Worm (Caenorhabditis elegans): Measurements from ENCODE around the gene W07G4.7.
A peak's percentile ranks its signal among the peaks of the same experiment; 100 is the strongest.

W07G4.7 gene

ce11 chrV:13036466-13036865 lies 2.0 kb upstream of the W07G4.7 start, which contains the start of gene W07G4.2:
Gene W07G4.2, minus strand, starts transcription at chrV:13036566.
- TF ChIP-seq efl-3 (GFP tag; optimal IDR thresholded peaks at IDR 0.05) (no peak), nhr-76 (tag; optimal IDR thresholded peaks at IDR 0.05) (no peak), irx-1 (tag; optimal IDR thresholded peaks at IDR 0.05) (no peak), unc-130 (tag; optimal IDR thresholded peaks at IDR 0.05) (no peak), hpl-2 (GFP tag; optimal IDR thresholded peaks at IDR 0.05) (no peak), Y116A8C.19 (tag; optimal IDR thresholded peaks at IDR 0.05; ENCODE audit: borderline replicate concordance) (no peak)

ce11 chrV:13033223-13033622 lies 1.3 kb downstream of the W07G4.7 start, which contains the start of gene W07G4.1:
Gene W07G4.1, plus strand, starts transcription at chrV:13033523.
- TF ChIP-seq vab-15 (tag; optimal IDR thresholded peaks at IDR 0.05), result no peak
- no peak for TF ChIP-seq lir-3 (tag; optimal IDR thresholded peaks at IDR 0.05; ENCODE audit: poor library complexity)
- TF ChIP-seq ama-1 (optimal IDR thresholded peaks at IDR 0.05), result no peak
- no peak for TF ChIP-seq alr-1 (tag; optimal IDR thresholded peaks at IDR 0.05; ENCODE audit: borderline replicate concordance)
- no peak for TF ChIP-seq mab-9 (GFP tag; IDR thresholded peaks at IDR 0.05)
- no peak for TF ChIP-seq nhr-71 (tag; optimal IDR thresholded peaks at IDR 0.05)

DNA sequence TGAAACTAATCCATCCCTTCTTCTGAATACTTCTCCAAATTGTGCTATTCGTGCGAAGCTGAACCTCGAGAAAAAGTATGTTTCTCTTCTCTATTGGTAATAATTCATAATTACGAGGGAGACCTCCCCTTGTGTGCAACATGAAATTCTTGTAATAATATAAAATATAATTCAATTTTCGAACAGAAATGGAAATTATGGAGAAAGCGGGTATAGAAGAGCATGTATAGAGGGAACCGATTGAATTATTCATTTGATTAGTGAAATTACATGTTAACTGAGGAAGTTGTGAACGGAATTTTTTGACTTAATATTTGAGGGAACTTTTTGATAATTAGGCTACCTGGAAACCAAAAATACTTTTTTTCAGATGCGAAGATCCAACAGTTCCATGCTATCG lies 5.6 kb downstream of the W07G4.7 start:
- peak; percentile 52 for TF ChIP-seq unc-86 (tag; optimal IDR thresholded peaks at IDR 0.05)
- TF ChIP-seq efl-1 (optimal IDR thresholded peaks at IDR 0.05), result no peak
- TF ChIP-seq efl-1 (GFP tag; optimal IDR thresholded peaks at IDR 0.05 in 1 of 2), result peak in 1 of 2 experiments; percentile 58
- no peak for TF ChIP-seq nhr-28 (tag; optimal IDR thresholded peaks at IDR 0.05)

- TF ChIP-seq nhr-85 (tag) (peak; percentile 10), nhr-19 (GFP tag; conservative IDR thresholded peaks at IDR 0.05) (no peak), lin-14 (GFP tag; optimal IDR thresholded peaks at IDR 0.05) (peak; percentile 20), lin-35 (GFP tag; optimal IDR thresholded peaks at IDR 0.05) (peak in 1 of 2 experiments; percentile 20)
Measured at ce11 chrV:13026631-13027299, 7.7 kb downstream of the W07G4.7 start.

ce11 chrV:13025283-13025682 lies 9.2 kb downstream of the W07G4.7 start:
- TF ChIP-seq ztf-4 (tag; optimal IDR thresholded peaks at IDR 0.05) (no peak), nhr-77 (tag; optimal IDR thresholded peaks at IDR 0.05) (no peak), unc-98 (GFP tag; IDR thresholded peaks at IDR 0.05) (no peak), unc-86 (tag; optimal IDR thresholded peaks at IDR 0.05) (no peak), nhr-28 (tag; optimal IDR thresholded peaks at IDR 0.05) (no peak), ceh-8 (GFP tag; optimal IDR thresholded peaks at IDR 0.05) (no peak), rnt-1 (tag; optimal IDR thresholded peaks at IDR 0.05) (no peak), sox-4 (tag; optimal IDR thresholded peaks at IDR 0.05) (no peak), fkh-10 (GFP tag; optimal IDR thresholded peaks at IDR 0.05) (no peak), aly-2 (tag; optimal IDR thresholded peaks at IDR 0.05) (no peak), ceh-63 (GFP tag; optimal IDR thresholded peaks at IDR 0.05) (no peak), unc-62 (GFP tag; optimal IDR thresholded peaks at IDR 0.05) (no peak), hlh-17 (GFP tag; optimal IDR thresholded peaks at IDR 0.05; ENCODE audit: borderline replicate concordance) (no peak), alr-1 (tag; optimal IDR thresholded peaks at IDR 0.05; ENCODE audit: borderline replicate concordance) (no peak), mef-2 (tag; optimal IDR thresholded peaks at IDR 0.05) (no peak), egl-27 (tag; optimal IDR thresholded peaks at IDR 0.05) (no peak), C34B4.2 (tag; optimal IDR thresholded peaks at IDR 0.05) (no peak), nhr-71 (tag; optimal IDR thresholded peaks at IDR 0.05) (no peak)
